Worm (Caenorhabditis elegans): ENCODE data around the gene nspg-14.

nspg-14 gene

ce11 chrX:5275209-5275608 is 22.4 kb downstream of the nspg-14 start, which contains the start of gene hst-6 (continued):
- TF ChIP-seq egl-27 (tag; optimal IDR thresholded peaks at IDR 0.05) (no peak), ztf-11 (tag; optimal IDR thresholded peaks at IDR 0.05) (no peak), unc-130 (GFP tag; optimal IDR thresholded peaks at IDR 0.05) (no peak), nhr-48 (tag; optimal IDR thresholded peaks at IDR 0.05) (no peak), ceh-20 (GFP tag; IDR thresholded peaks at IDR 0.05) (0 out of 2 replicates have a peak, but pooled peaks have one; percentile 18), ctbp-1 (GFP tag; IDR thresholded peaks at IDR 0.05) (no peak), nhr-76 (tag; optimal IDR thresholded peaks at IDR 0.05) (no peak), nhr-10 (tag; optimal IDR thresholded peaks at IDR 0.05) (no peak), zip-2 (tag; optimal IDR thresholded peaks at IDR 0.05) (peak; percentile 21)

- TF ChIP-seq aha-1 (tag), result peak; percentile 78
- no peak for TF ChIP-seq mdt-29 (GFP tag; IDR thresholded peaks at IDR 0.05)
- TF ChIP-seq unc-62 (GFP tag; optimal IDR thresholded peaks at IDR 0.05 in 1 of 2), result peak in 1 of 2 experiments; percentile 32
- TF ChIP-seq unc-62 (tag; optimal IDR thresholded peaks at IDR 0.05), result no peak
These were observed 23.9 kb downstream of the nspg-14 start for ce11 chrX:5276772-5277171.

ce11 chrX:5278249-5278648 is 25.4 kb downstream of the nspg-14 start:
- TF ChIP-seq R02D3.7 (tag; optimal IDR thresholded peaks at IDR 0.05) (no peak), F26F4.8 (GFP tag; conservative IDR thresholded peaks at IDR 0.05) (no peak), nhr-111 (GFP tag; optimal IDR thresholded peaks at IDR 0.05) (no peak), dpl-1 (GFP tag; optimal IDR thresholded peaks at IDR 0.05) (no peak), lin-39 (tag; optimal IDR thresholded peaks at IDR 0.05) (no peak), mdt-29 (GFP tag; IDR thresholded peaks at IDR 0.05) (no peak), unc-62 (GFP tag; optimal IDR thresholded peaks at IDR 0.05 in 1 of 2) (no peak), unc-62 (tag; optimal IDR thresholded peaks at IDR 0.05) (no peak), rbr-2 (tag; optimal IDR thresholded peaks at IDR 0.05) (no peak), mxl-3 (GFP tag; optimal IDR thresholded peaks at IDR 0.05) (no peak), saeg-2 (GFP tag; IDR thresholded peaks at IDR 0.05) (no peak), madf-5 (GFP tag; IDR thresholded peaks at IDR 0.05) (no peak), Y75B8A.6 (GFP tag; IDR thresholded peaks at IDR 0.05) (no peak), ces-1 (GFP tag; optimal IDR thresholded peaks at IDR 0.05) (no peak), Y48G9A.11 (GFP tag; IDR thresholded peaks at IDR 0.05) (no peak), ceh-20 (GFP tag; IDR thresholded peaks at IDR 0.05) (no peak), lin-13 (GFP tag; optimal IDR thresholded peaks at IDR 0.05) (no peak), nhr-41 (GFP tag; IDR thresholded peaks at IDR 0.05) (no peak)

- TF ChIP-seq lin-13 (GFP tag; optimal IDR thresholded peaks at IDR 0.05) (no peak), lim-7 (GFP tag; IDR thresholded peaks at IDR 0.05) (no peak), lir-3 (tag; optimal IDR thresholded peaks at IDR 0.05) (no peak), T20F7.1 (GFP tag; optimal IDR thresholded peaks at IDR 0.05) (peak; percentile 96), gei-8 (GFP tag; optimal IDR thresholded peaks at IDR 0.05) (no peak), F49E8.2 (tag; optimal IDR thresholded peaks at IDR 0.05; ENCODE audit: borderline replicate concordance) (no peak), spr-1 (tag; optimal IDR thresholded peaks at IDR 0.05) (no peak), mxl-3 (GFP tag; optimal IDR thresholded peaks at IDR 0.05) (no peak), duxl-1 (tag; optimal IDR thresholded peaks at IDR 0.05; ENCODE audit: poor library complexity) (peak; percentile 2), R02D3.7 (tag; optimal IDR thresholded peaks at IDR 0.05) (peak; percentile 36), madf-5 (GFP tag; IDR thresholded peaks at IDR 0.05) (no peak), daf-8 (GFP tag; IDR thresholded peaks at IDR 0.05) (no peak), unc-62 (GFP tag; optimal IDR thresholded peaks at IDR 0.05 in 1 of 2) (peak in 1 of 2 experiments; percentile 96), unc-62 (tag; optimal IDR thresholded peaks at IDR 0.05) (no peak), nhr-48 (tag; optimal IDR thresholded peaks at IDR 0.05) (peak; percentile 1), nhr-41 (GFP tag; IDR thresholded peaks at IDR 0.05) (no peak), attf-4 (tag; optimal IDR thresholded peaks at IDR 0.05) (no peak), egl-27 (tag; optimal IDR thresholded peaks at IDR 0.05) (no peak), daf-12 (tag; optimal IDR thresholded peaks at IDR 0.05) (no peak), lsy-2 (tag; optimal IDR thresholded peaks at IDR 0.05) (no peak), nhr-111 (GFP tag; optimal IDR thresholded peaks at IDR 0.05) (no peak), vab-7 (GFP tag; IDR thresholded peaks at IDR 0.05) (no peak), hlh-11 (tag; optimal IDR thresholded peaks at IDR 0.05) (peak; percentile 76), nhr-42 (GFP tag; IDR thresholded peaks at IDR 0.05) (no peak), set-16 (GFP tag; IDR thresholded peaks at IDR 0.05) (no peak), dmd-8 (GFP tag; IDR thresholded peaks at IDR 0.05) (no peak), mdt-29 (GFP tag; IDR thresholded peaks at IDR 0.05) (no peak), nhr-28 (tag; optimal IDR thresholded peaks at IDR 0.05) (peak; percentile 96), sdz-12 (GFP tag; optimal IDR thresholded peaks at IDR 0.05) (no peak), snpc-1.2 (GFP tag; IDR thresholded peaks at IDR 0.05) (no peak)
These were observed 26.4 kb downstream of the nspg-14 start, which contains the start of gene Y34B4A.2 for ce11 chrX:5279170-5279635. TSS of gene Y34B4A.2 (plus strand) at chrX:5279497.
